Worm (Caenorhabditis elegans): ENCODE data around the gene F46C8.8.
A peak's percentile ranks its signal among the peaks of the same experiment; 100 is the strongest.

Gene F46C8.8

DNA sequence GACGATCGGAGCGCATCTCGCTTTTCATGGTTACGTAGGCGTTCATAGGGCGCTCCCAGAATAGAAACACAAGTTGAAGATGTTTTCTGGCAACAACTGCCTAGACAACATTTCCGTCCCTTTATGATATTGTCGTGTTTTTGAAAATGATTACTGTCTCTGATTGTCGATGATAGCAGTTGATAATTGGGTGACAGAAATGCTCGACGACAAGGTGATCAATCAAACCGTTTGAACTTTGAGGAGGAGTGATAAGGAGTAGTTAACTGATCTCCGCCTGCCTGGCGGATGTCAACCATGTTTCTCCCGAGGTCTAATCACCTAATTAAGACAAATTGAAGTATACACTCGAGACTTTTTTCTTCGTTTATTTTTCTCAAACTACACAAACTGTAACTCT is 29.7 kb upstream of the F46C8.8 start:
- TF ChIP-seq tbx-11 (GFP tag; IDR thresholded peaks at IDR 0.05) (no peak), tbx-37 (GFP tag; conservative IDR thresholded peaks at IDR 0.05) (no peak), ets-7 (tag; optimal IDR thresholded peaks at IDR 0.05) (no peak), hmbx-1 (tag; optimal IDR thresholded peaks at IDR 0.05) (no peak), B0310.2 (tag; optimal IDR thresholded peaks at IDR 0.05) (no peak), pes-1 (GFP tag; IDR thresholded peaks at IDR 0.05) (no peak), ama-1 (optimal IDR thresholded peaks at IDR 0.05) (no peak), F13C5.2 (tag; optimal IDR thresholded peaks at IDR 0.05) (no peak), sea-1 (GFP tag; conservative IDR thresholded peaks at IDR 0.05) (no peak), hnd-1 (tag; optimal IDR thresholded peaks at IDR 0.05) (no peak), scrt-1 (GFP tag; IDR thresholded peaks at IDR 0.05) (no peak), aly-1 (tag; optimal IDR thresholded peaks at IDR 0.05) (no peak), ceh-36 (tag; optimal IDR thresholded peaks at IDR 0.05) (no peak)

DNA sequence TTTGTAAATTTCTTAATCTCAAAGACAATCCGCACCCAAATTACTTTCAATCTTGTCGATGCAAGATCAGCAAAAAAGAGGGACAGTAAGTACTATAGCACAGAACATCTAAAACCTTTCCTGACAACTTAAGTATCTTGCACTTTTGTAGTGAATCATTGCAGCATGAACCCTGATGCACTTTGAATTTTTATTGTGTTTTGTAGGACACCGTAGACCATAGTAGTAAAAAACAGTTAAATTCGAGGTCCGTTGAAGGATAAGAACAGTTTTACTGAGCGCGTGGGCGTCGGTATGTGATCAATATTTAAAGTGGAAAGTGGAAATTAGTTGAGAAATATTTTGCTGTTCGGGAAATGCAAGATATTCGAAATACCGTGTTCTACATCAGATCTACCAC is 28.0 kb upstream of the F46C8.8 start:
- TF ChIP-seq hnd-1 (tag; optimal IDR thresholded peaks at IDR 0.05) (no peak), tbx-37 (GFP tag; conservative IDR thresholded peaks at IDR 0.05) (no peak), F13C5.2 (tag; optimal IDR thresholded peaks at IDR 0.05) (no peak), scrt-1 (GFP tag; IDR thresholded peaks at IDR 0.05) (no peak), hmbx-1 (tag; optimal IDR thresholded peaks at IDR 0.05) (no peak), hmg-4 (GFP tag; optimal IDR thresholded peaks at IDR 0.05) (no peak)

DNA sequence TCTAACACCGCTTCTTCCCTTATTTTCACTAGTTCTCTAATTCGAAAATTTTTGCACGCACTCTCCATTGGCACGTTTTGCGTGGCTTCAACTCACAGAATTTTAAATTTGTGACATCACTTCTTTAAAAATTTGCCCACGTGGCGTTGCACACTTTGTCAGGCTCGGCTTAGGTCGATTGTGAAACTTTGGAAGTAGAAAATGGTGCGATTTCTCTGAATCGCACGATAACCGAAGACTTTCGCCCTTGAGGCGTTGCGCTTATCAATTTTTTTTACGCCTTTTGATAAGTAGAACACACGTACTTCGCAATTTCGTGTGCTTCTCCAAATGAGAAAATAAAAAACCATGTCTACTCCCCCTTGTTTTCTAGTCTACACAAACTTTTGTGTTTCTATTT is 24.1 kb upstream of the F46C8.8 start:
- no peak for TF ChIP-seq tbx-37 (GFP tag; conservative IDR thresholded peaks at IDR 0.05)
- TF ChIP-seq sea-1 (GFP tag; conservative IDR thresholded peaks at IDR 0.05), result no peak
- TF ChIP-seq pes-1 (GFP tag; IDR thresholded peaks at IDR 0.05), result no peak
- no peak for TF ChIP-seq scrt-1 (GFP tag; IDR thresholded peaks at IDR 0.05)
- no peak for TF ChIP-seq ets-7 (tag; optimal IDR thresholded peaks at IDR 0.05)
- TF ChIP-seq tbx-11 (GFP tag; IDR thresholded peaks at IDR 0.05), result no peak
- TF ChIP-seq tra-4 (tag; optimal IDR thresholded peaks at IDR 0.05), result no peak

DNA sequence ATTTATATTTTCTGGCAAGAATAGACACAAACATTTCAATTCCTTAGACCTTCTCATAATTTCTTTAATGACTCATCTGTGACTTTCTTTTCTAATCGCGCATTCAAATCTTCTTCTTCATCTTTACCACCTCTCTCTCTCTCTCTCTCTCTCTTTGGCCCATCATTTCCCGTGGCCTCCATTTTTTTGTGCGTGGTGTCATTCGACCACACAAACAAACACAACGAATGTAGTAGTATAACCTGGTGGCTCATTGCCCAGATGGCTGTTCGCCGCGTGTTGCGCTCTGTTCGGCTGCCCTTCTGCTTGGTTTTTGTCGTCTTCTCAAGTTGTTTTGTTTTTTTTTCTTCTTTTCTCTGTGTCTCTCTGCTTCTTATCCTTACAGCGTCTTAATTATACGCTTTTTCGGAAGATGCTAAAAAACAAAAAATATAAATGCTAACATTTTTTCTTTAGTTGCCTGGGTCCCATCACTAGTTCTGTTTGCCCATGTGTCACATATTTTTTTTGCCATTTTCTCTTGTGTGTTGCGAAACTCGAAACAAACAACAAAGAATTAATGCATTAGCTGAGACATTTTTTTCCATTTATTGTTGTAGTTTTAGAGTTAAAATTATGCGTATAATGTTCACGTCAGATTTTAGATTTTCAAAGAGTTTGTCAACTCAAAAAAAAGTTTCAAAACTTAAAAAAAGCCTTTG is 23.4 kb upstream of the F46C8.8 start:
- TF ChIP-seq hmg-4 (GFP tag; optimal IDR thresholded peaks at IDR 0.05) (peak; percentile 14), pes-1 (GFP tag; IDR thresholded peaks at IDR 0.05) (no peak)

DNA sequence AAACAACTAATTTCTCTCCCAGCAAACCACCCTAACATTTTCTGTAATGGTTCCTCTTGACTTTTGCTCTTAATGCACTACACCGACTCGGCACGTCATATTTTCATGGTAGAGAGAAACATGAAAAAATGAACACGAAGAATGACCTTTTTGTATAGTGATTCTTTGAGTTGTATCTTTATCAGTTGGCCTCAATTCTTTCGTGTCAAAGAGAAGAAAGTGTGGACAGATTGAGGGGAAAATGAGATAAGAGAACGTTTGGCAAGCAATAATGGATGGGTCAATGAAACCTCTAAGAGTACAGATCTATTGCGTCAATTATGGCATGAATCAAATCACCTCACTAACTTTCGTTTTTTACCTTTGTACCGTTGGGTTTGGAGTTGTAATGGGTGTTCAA is 21.7 kb upstream of the F46C8.8 start:
- TF ChIP-seq F13C5.2 (tag; optimal IDR thresholded peaks at IDR 0.05) (no peak), ama-1 (optimal IDR thresholded peaks at IDR 0.05) (no peak)

DNA sequence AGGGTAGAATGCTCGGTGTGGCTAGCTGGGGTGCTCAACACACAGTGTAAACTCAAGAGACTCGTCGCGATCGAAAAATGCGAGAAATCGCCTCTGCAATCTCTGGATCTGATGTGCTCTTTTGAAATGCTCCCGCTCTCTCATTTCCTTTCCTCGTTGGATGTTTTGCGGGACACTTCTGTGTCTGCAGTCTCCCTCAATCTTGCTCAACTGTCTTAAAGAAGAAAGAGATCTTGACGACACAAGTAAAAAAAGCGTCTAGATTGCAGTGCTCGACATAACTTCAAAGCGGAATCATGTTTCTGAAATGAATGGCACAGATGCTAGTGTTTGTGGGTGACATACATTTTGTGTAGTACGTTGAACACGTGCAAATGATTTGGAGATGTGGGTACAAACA is 19.4 kb upstream of the F46C8.8 start:
- TF ChIP-seq hnd-1 (tag; optimal IDR thresholded peaks at IDR 0.05) (no peak), pes-1 (GFP tag; IDR thresholded peaks at IDR 0.05) (no peak), scrt-1 (GFP tag; IDR thresholded peaks at IDR 0.05) (no peak), hmg-4 (GFP tag; optimal IDR thresholded peaks at IDR 0.05) (no peak), sea-1 (GFP tag; conservative IDR thresholded peaks at IDR 0.05) (no peak), hmbx-1 (tag; optimal IDR thresholded peaks at IDR 0.05) (no peak), ceh-13 (GFP tag; optimal IDR thresholded peaks at IDR 0.05) (no peak), tra-4 (tag; optimal IDR thresholded peaks at IDR 0.05) (no peak), tbx-37 (GFP tag; conservative IDR thresholded peaks at IDR 0.05) (no peak), B0310.2 (tag; optimal IDR thresholded peaks at IDR 0.05) (no peak)

DNA sequence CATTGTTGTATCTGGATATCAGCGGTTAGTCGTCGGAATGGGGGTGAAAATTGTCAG is 19.2 kb upstream of the F46C8.8 start, which contains the start of the genes unc-98 and F08C6.18:
unc-98 (minus strand) TSS at position 48 of the 57 bp plus-strand sequence.
F08C6.18 (minus strand) TSS at position 57 of the 57 bp plus-strand sequence.
- no peak for TF ChIP-seq pes-1 (GFP tag; IDR thresholded peaks at IDR 0.05)
- TF ChIP-seq tbx-37 (GFP tag; conservative IDR thresholded peaks at IDR 0.05), result no peak

DNA sequence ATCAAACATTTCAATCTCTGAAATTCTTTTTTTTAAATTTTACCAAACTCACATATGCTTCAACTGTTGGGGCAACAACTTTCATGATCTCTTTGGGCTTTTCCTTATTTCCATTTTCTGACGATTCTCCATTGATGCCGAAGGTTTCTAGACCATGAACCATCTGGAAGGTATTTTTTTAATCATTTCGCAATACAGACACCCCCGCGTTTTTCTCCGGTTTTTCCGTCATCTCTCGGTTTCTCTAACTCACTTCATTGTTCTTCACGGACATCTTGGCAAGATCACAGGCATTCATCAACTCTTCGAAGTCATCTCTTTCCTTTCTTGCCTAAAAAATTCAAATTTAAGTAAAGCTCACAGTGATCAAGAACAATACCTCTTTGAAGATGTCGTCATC is 18.9 kb upstream of the F46C8.8 start:
- TF ChIP-seq ama-1 (optimal IDR thresholded peaks at IDR 0.05) (no peak), flt-1 (GFP tag; IDR thresholded peaks at IDR 0.05) (no peak), aly-1 (tag; optimal IDR thresholded peaks at IDR 0.05) (no peak)

DNA sequence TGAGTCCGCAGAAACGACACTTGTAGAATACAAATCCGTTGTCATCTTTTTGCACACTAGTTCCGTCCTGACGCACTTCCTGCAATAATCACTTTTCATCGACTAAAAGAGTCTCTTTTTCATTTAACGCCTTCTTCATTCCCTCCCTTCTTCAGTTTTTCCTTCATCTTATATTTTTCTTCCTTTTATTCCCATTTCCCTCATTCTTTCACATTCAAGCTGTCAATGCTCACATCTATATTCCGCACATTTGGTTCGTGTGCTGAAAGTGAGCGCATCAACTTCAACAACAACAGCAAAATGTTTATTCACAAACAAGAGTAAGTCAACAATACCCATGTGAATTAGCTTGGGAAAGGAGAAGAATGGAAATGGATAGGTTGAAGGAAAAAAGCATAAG is 17.8 kb upstream of the F46C8.8 start, which contains the start of gene pcyt-1:
pcyt-1 (plus strand) TSS at position 301 of the 400 bp plus-strand sequence.
- no peak for TF ChIP-seq tra-4 (tag; optimal IDR thresholded peaks at IDR 0.05)
- no peak for TF ChIP-seq ama-1 (optimal IDR thresholded peaks at IDR 0.05)
- no peak for TF ChIP-seq sea-1 (GFP tag; conservative IDR thresholded peaks at IDR 0.05)
- no peak for TF ChIP-seq aly-1 (tag; optimal IDR thresholded peaks at IDR 0.05)
- no peak for TF ChIP-seq pes-1 (GFP tag; IDR thresholded peaks at IDR 0.05)
- no peak for TF ChIP-seq flt-1 (GFP tag; IDR thresholded peaks at IDR 0.05)
- TF ChIP-seq hmg-4 (GFP tag; optimal IDR thresholded peaks at IDR 0.05), result no peak
- TF ChIP-seq hnd-1 (tag; optimal IDR thresholded peaks at IDR 0.05), result no peak
- TF ChIP-seq scrt-1 (GFP tag; IDR thresholded peaks at IDR 0.05), result no peak
- TF ChIP-seq ceh-36 (tag; optimal IDR thresholded peaks at IDR 0.05), result no peak
- no peak for TF ChIP-seq ets-7 (tag; optimal IDR thresholded peaks at IDR 0.05)
- TF ChIP-seq ceh-13 (GFP tag; optimal IDR thresholded peaks at IDR 0.05), result no peak
- TF ChIP-seq tbx-11 (GFP tag; IDR thresholded peaks at IDR 0.05), result no peak
- TF ChIP-seq hmbx-1 (tag; optimal IDR thresholded peaks at IDR 0.05), result no peak
- no peak for TF ChIP-seq F13C5.2 (tag; optimal IDR thresholded peaks at IDR 0.05)
- TF ChIP-seq tbx-37 (GFP tag; conservative IDR thresholded peaks at IDR 0.05), result no peak
